Worm (Caenorhabditis elegans) whole organism, dauer: ENCODE measurements around the gene F49C12.7.

Experiments
- unc-62 ChIP-seq: sonication (generic microtip); optimal IDR thresholded peaks from 2 replicates; lab custom pipeline; 2017; ENCODE audit warnings: missing biosample characterization, missing genetic modification reagents, missing genetic modification characterization

Gene F49C12.7

ce11 chrIV:9264513-9264912, 48.2 kb downstream of the F49C12.7 start:
- no peak for TF ChIP-seq unc-62 (GFP tag; lab: Kevin White, UChicago)

DNA sequence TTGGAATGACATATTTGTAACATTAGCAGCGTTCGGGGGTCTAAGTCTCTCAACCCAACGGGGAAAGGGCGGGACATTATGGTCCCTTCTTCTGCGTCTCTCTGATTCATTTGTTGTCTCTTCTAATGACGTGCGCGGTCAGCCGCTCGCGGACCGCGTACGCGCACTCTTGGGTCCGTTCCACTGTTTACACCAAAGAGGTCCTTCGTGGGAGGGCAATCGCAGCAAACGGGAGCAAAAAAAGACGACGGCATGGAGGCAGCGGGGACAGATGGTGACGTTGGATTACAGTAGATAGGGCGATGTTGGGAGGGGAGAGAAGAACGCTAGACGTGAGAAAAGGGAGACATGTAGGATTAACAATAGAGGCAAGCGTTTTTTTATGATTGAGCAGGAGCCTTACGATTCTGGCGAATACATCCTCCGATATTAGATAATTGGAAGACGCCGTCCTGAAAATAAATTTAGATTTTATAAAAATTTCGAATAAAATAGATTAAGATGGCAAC, 48.9 kb downstream of the F49C12.7 start, which contains the start of gene flh-1:
TSS of gene flh-1 (minus strand) at position 459 of the 509 bp plus-strand sequence.
- TF ChIP-seq unc-62 (GFP tag; lab: Kevin White, UChicago): no peak

- TF ChIP-seq unc-62 (GFP tag; lab: Kevin White, UChicago): no peak
These were observed 50.4 kb downstream of the F49C12.7 start for ce11 chrIV:9262295-9262694.

DNA sequence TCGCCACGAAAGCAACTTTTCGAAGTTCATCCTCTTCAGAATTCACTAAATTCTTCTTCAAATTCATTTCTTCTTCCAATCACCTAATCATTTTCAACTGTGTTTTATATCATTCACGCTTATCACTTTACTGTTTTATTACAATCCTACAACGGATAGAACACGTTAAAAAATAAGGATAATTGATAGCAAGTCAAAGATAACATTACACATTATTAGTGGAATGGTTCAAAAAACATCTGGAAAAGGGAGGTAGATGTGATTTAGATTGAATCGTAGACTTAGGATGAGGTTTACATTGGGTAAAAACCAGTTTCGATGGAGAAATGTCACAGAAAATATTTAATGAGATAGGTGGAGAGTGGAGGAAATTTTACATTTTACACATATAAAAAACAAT, 51.0 kb downstream of the F49C12.7 start, which contains the start of gene col-120:
TSS of gene col-120 (minus strand) at position 101 of the 400 bp plus-strand sequence.
- no peak for TF ChIP-seq unc-62 (GFP tag; lab: Kevin White, UChicago)

ce11 chrIV:9260826-9261225, 51.9 kb downstream of the F49C12.7 start:
- TF ChIP-seq unc-62 (GFP tag; lab: Kevin White, UChicago): no peak

DNA sequence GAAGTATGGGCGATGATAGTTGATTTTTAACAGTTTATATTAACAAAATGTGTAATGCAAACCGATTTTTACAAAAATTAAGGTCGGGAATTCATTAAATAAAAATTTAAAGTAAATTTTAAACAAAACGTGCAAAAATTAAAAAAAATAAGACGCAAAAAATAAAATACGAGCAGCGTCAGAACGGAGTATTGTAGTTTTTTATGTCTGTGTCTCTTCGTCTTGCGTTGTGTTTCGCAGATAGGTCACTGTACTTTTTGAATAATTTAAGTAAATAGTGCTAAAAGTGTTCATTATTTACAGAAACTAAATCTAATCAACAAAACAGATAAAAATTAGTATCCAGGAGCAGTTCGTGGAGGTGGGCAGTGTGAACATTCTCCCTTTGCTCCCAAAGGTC, 52.4 kb downstream of the F49C12.7 start:
- TF ChIP-seq unc-62 (GFP tag; lab: Kevin White, UChicago): no peak

ce11 chrIV:9259687-9260086, 53.0 kb downstream of the F49C12.7 start, which contains the start of gene Y11D7A.10:
Y11D7A.10 (minus strand) TSS chrIV:9259768.
- TF ChIP-seq unc-62 (GFP tag; lab: Kevin White, UChicago): no peak
